Fruit fly (Drosophila melanogaster) whole organism, embryonic: ENCODE measurements around the gene CG33230.

Experiments
- Asciz ChIP-seq: fragments of 200-800 bp; sonication (Bioruptor generic); optimal IDR thresholded peaks from 2 replicates; lab custom pipeline; 2017; ENCODE audit warnings: missing biosample characterization, mild to moderate bottlenecking, missing genetic modification characterization, missing genetic modification reagents
- Bgb ChIP-seq: fragments of 200-800 bp; sonication (Bioruptor generic); IDR thresholded peaks from 2 replicates; pipeline ENCODE4 v1.3.6; 2022; ENCODE audit warnings: missing biosample characterization, missing genetic modification characterization; ENCODE audit not compliant: partially characterized antibody
- CG10267 ChIP-seq: fragments of 200-800 bp; sonication (Bioruptor generic); optimal IDR thresholded peaks from 2 replicates; lab custom pipeline; 2018; ENCODE audit warnings: missing biosample characterization, mild to moderate bottlenecking, missing genetic modification characterization, moderate library complexity
- CG12744 ChIP-seq: fragments of 200-800 bp; sonication (Bioruptor generic); optimal IDR thresholded peaks from 2 replicates; lab custom pipeline; 2016; ENCODE audit warnings: missing biosample characterization, missing genetic modification characterization
- CG14441 ChIP-seq: fragments of 200-800 bp; sonication (Bioruptor generic); IDR thresholded peaks from 2 replicates; pipeline ENCODE4 v1.3.6; 2022; ENCODE audit warnings: missing biosample characterization, missing genetic modification characterization
- CG14710 ChIP-seq: fragments of 200-800 bp; sonication (Bioruptor generic); optimal IDR thresholded peaks from 3 replicates; lab custom pipeline; 2019; ENCODE audit warnings: missing biosample characterization, mild to moderate bottlenecking, missing genetic modification characterization, moderate library complexity
- CG15514 ChIP-seq: fragments of 200-800 bp; sonication (Bioruptor generic); optimal IDR thresholded peaks from 3 replicates; lab custom pipeline; 2017; ENCODE audit warnings: missing biosample characterization, missing genetic modification characterization, mild to moderate bottlenecking, moderate library complexity, missing genetic modification reagents
- CG1603 ChIP-seq: fragments of 200-800 bp; sonication (Bioruptor generic); optimal IDR thresholded peaks from 2 replicates; lab custom pipeline; 2019; ENCODE audit warnings: missing biosample characterization, mild to moderate bottlenecking, missing genetic modification characterization, moderate library complexity
- CG17359 ChIP-seq: fragments of 200-800 bp; sonication (Bioruptor generic); optimal IDR thresholded peaks from 3 replicates; lab custom pipeline; 2018; ENCODE audit warnings: missing biosample characterization, mild to moderate bottlenecking, missing genetic modification characterization, moderate library complexity
- CG17829 ChIP-seq: fragments of 200-800 bp; optimal IDR thresholded peaks from 2 replicates; lab custom pipeline; 2019; ENCODE audit warnings: missing biosample characterization, mild to moderate bottlenecking, missing genetic modification characterization, moderate library complexity
- CG17912 ChIP-seq: fragments of 200-800 bp; sonication (Bioruptor generic); optimal IDR thresholded peaks from 2 replicates; lab custom pipeline; 2018; ENCODE audit warnings: missing biosample characterization, mild to moderate bottlenecking, missing genetic modification characterization
- CG18476 ChIP-seq: fragments of 200-800 bp; sonication (Bioruptor generic); optimal IDR thresholded peaks from 2 replicates; lab custom pipeline; 2016; ENCODE audit warnings: missing biosample characterization, mild to moderate bottlenecking, missing genetic modification characterization
- CG31441 ChIP-seq: fragments of 200-800 bp; sonication (Bioruptor generic); IDR thresholded peaks from 2 replicates; pipeline ENCODE4 v1.3.6; 2022; ENCODE audit warnings: missing biosample characterization, missing genetic modification characterization
- CG32532 ChIP-seq: fragments of 200-800 bp; sonication (Bioruptor generic); IDR thresholded peaks from 2 replicates; pipeline ENCODE4 v1.3.6; 2022; ENCODE audit warnings: missing biosample characterization, missing genetic modification characterization
- CG32772 ChIP-seq: fragments of 200-800 bp; sonication (Bioruptor generic); IDR thresholded peaks from 2 replicates; pipeline ENCODE4 v1.3.6; 2022; ENCODE audit warnings: missing biosample characterization, missing genetic modification characterization
- CG3995 ChIP-seq: fragments of 200-800 bp; sonication (Bioruptor generic); optimal IDR thresholded peaks from 3 replicates; lab custom pipeline; 2016; ENCODE audit warnings: missing biosample characterization, missing genetic modification characterization
- CG4707 ChIP-seq: fragments of 200-800 bp; sonication (Bioruptor generic); optimal IDR thresholded peaks from 2 replicates; lab custom pipeline; 2018; ENCODE audit warnings: missing biosample characterization, mild to moderate bottlenecking, missing genetic modification characterization, moderate library complexity
- CG4854 ChIP-seq: fragments of 200-800 bp; sonication (Bioruptor generic); optimal IDR thresholded peaks from 2 replicates; lab custom pipeline; 2016; ENCODE audit warnings: missing biosample characterization, missing genetic modification characterization, inconsistent platforms
- CG7786 ChIP-seq: fragments of 200-800 bp; sonication (Bioruptor generic); optimal IDR thresholded peaks from 2 replicates; lab custom pipeline; 2016; ENCODE audit warnings: missing biosample characterization, missing genetic modification characterization
- CG7987 ChIP-seq: fragments of 200-800 bp; sonication (Bioruptor generic); optimal IDR thresholded peaks from 2 replicates; lab custom pipeline; 2018; ENCODE audit warnings: missing biosample characterization, mild to moderate bottlenecking, missing genetic modification characterization, moderate library complexity
- CG8924 ChIP-seq: fragments of 200-800 bp; optimal IDR thresholded peaks from 3 replicates; lab custom pipeline; 2019; ENCODE audit warnings: missing biosample characterization, mild to moderate bottlenecking, missing genetic modification characterization, moderate library complexity
- CG9215 ChIP-seq: fragments of 200-800 bp; sonication (Bioruptor generic); IDR thresholded peaks from 2 replicates; pipeline ENCODE4 v1.3.6; 2022; ENCODE audit warnings: missing biosample characterization, missing genetic modification characterization
- CG9437 ChIP-seq: fragments of 200-800 bp; sonication (Bioruptor generic); optimal IDR thresholded peaks from 2 replicates; lab custom pipeline; 2018; ENCODE audit warnings: missing biosample characterization, mild to moderate bottlenecking, missing genetic modification characterization
- Dref ChIP-seq: fragments of 200-800 bp; sonication (Bioruptor generic); IDR thresholded peaks from 2 replicates; pipeline ENCODE4 v1.3.6; 2022; ENCODE audit warnings: missing biosample characterization, missing genetic modification characterization
- Eip74EF ChIP-seq, 2 experiments: fragments of 200-800 bp in 1 of 2; fragments of >200 bp in 1 of 2; sonication (Bioruptor generic) in 1 of 2; optimal IDR thresholded peaks; 2 replicates each; lab custom pipeline; 2017 to 2019; ENCODE audit warnings: missing biosample characterization in 2 of 2, missing genetic modification characterization in 2 of 2, mild to moderate bottlenecking in 1 of 2, moderate library complexity in 1 of 2
- Fer1 ChIP-seq: fragments of 200-800 bp; sonication (Bioruptor generic); optimal IDR thresholded peaks from 2 replicates; lab custom pipeline; 2017; ENCODE audit warnings: missing biosample characterization, mild to moderate bottlenecking, missing genetic modification characterization
- GATAe ChIP-seq: fragments of 200-800 bp; sonication (Bioruptor generic); conservative IDR thresholded peaks from 2 replicates; pipeline ENCODE4 v1.3.6; 2022; ENCODE audit warnings: missing biosample characterization, missing genetic modification characterization
- Gsc ChIP-seq: fragments of 200-800 bp; sonication (Bioruptor generic); IDR thresholded peaks from 2 replicates; pipeline ENCODE4 v1.3.6; 2022; ENCODE audit warnings: missing biosample characterization, missing genetic modification characterization
- H15 ChIP-seq: fragments of 200-800 bp; sonication (Bioruptor generic); IDR thresholded peaks from 3 replicates; pipeline ENCODE4 v1.3.6; 2022; ENCODE audit warnings: missing biosample characterization, missing genetic modification characterization
- Jarid2 ChIP-seq: fragments of 200-800 bp; sonication (Bioruptor generic); optimal IDR thresholded peaks from 3 replicates; lab custom pipeline; 2017; ENCODE audit warnings: mild to moderate bottlenecking, missing biosample characterization, missing genetic modification reagents, missing genetic modification characterization
- MBD-R2 ChIP-seq: fragments of 200-800 bp; sonication (Bioruptor generic); IDR thresholded peaks from 2 replicates; pipeline ENCODE4 v1.3.6; 2022; ENCODE audit warnings: missing biosample characterization, missing genetic modification characterization
- NFAT ChIP-seq: fragments of 200-800 bp; sonication (Bioruptor generic); IDR thresholded peaks from 2 replicates; pipeline ENCODE4 v1.3.6; 2022; ENCODE audit warnings: missing biosample characterization, missing genetic modification characterization
- Nf-YB ChIP-seq: fragments of 200-800 bp; sonication (Bioruptor generic); optimal IDR thresholded peaks from 3 replicates; lab custom pipeline; 2019; ENCODE audit warnings: missing biosample characterization, mild to moderate bottlenecking, missing genetic modification characterization, moderate library complexity
- Pdp1 ChIP-seq, 2 experiments: fragments of 200-800 bp; sonication (Bioruptor generic); optimal IDR thresholded peaks; 3 replicates each; lab custom pipeline; 2016; ENCODE audit warnings: missing biosample characterization in 2 of 2, missing genetic modification characterization in 2 of 2, mild to moderate bottlenecking in 1 of 2, moderate library complexity in 1 of 2
- TFAM ChIP-seq: fragments of 200-800 bp; sonication (Bioruptor generic); optimal IDR thresholded peaks from 2 replicates; lab custom pipeline; 2017; ENCODE audit warnings: missing biosample characterization, missing genetic modification characterization, inconsistent platforms
- Xrp1 ChIP-seq: fragments of 200-800 bp; sonication (Bioruptor generic); IDR thresholded peaks from 2 replicates; pipeline ENCODE4 v1.3.6; 2022; ENCODE audit warnings: missing biosample characterization, missing genetic modification characterization
- bab2 ChIP-seq: fragments of 200-800 bp; sonication (Bioruptor generic); optimal IDR thresholded peaks from 2 replicates; lab custom pipeline; 2016; ENCODE audit warnings: missing biosample characterization, missing genetic modification characterization
- danr ChIP-seq: fragments of 200-800 bp; sonication (Bioruptor generic); IDR thresholded peaks from 2 replicates; pipeline ENCODE4 v1.3.6; 2022; ENCODE audit warnings: missing biosample characterization, missing genetic modification characterization
- ems ChIP-seq: fragments of 200-800 bp; sonication (Bioruptor generic); optimal IDR thresholded peaks from 3 replicates; lab custom pipeline; 2016; ENCODE audit warnings: missing biosample characterization, missing genetic modification characterization
- fd102C ChIP-seq: fragments of 200-800 bp; sonication (Bioruptor generic); optimal IDR thresholded peaks from 2 replicates; lab custom pipeline; 2018; ENCODE audit warnings: missing biosample characterization, mild to moderate bottlenecking, missing genetic modification characterization, moderate library complexity
- grn ChIP-seq: fragments of 200-800 bp; sonication (Bioruptor generic); optimal IDR thresholded peaks from 3 replicates; lab custom pipeline; 2017; ENCODE audit warnings: missing biosample characterization, missing genetic modification characterization
- kah ChIP-seq: fragments of 200-800 bp; sonication (Bioruptor generic); optimal IDR thresholded peaks from 2 replicates; lab custom pipeline; 2018; ENCODE audit warnings: missing biosample characterization, mild to moderate bottlenecking, missing genetic modification characterization
- pb ChIP-seq: fragments of 200-800 bp; sonication (Bioruptor generic); optimal IDR thresholded peaks from 3 replicates; lab custom pipeline; 2016; ENCODE audit warnings: missing biosample characterization, missing genetic modification characterization
- phol ChIP-seq: fragments of 200-800 bp; sonication (Bioruptor generic); optimal IDR thresholded peaks from 3 replicates; lab custom pipeline; 2018; ENCODE audit warnings: missing biosample characterization, mild to moderate bottlenecking, missing genetic modification characterization, moderate library complexity
- ranshi ChIP-seq: fragments of 200-800 bp; sonication (Bioruptor generic); IDR thresholded peaks from 2 replicates; pipeline ENCODE4 v1.3.6; 2022; ENCODE audit warnings: missing biosample characterization, missing genetic modification characterization
- sqz ChIP-seq: fragments of 200-800 bp; sonication (Bioruptor generic); optimal IDR thresholded peaks from 3 replicates; lab custom pipeline; 2018; ENCODE audit warnings: missing biosample characterization, mild to moderate bottlenecking, missing genetic modification characterization
- tap ChIP-seq: fragments of 200-800 bp; optimal IDR thresholded peaks from 3 replicates; lab custom pipeline; 2019; ENCODE audit warnings: missing biosample characterization, mild to moderate bottlenecking, missing genetic modification characterization, moderate library complexity
- vvl ChIP-seq: fragments of 200-800 bp; sonication (Bioruptor generic); IDR thresholded peaks from 2 replicates; pipeline ENCODE4 v1.3.6; 2022; ENCODE audit warnings: missing biosample characterization, missing genetic modification characterization
- zf30C ChIP-seq: fragments of 200-800 bp; sonication (Bioruptor generic); optimal IDR thresholded peaks from 3 replicates; lab custom pipeline; 2018; ENCODE audit warnings: missing biosample characterization, mild to moderate bottlenecking, missing genetic modification characterization

CG33230 gene

DNA sequence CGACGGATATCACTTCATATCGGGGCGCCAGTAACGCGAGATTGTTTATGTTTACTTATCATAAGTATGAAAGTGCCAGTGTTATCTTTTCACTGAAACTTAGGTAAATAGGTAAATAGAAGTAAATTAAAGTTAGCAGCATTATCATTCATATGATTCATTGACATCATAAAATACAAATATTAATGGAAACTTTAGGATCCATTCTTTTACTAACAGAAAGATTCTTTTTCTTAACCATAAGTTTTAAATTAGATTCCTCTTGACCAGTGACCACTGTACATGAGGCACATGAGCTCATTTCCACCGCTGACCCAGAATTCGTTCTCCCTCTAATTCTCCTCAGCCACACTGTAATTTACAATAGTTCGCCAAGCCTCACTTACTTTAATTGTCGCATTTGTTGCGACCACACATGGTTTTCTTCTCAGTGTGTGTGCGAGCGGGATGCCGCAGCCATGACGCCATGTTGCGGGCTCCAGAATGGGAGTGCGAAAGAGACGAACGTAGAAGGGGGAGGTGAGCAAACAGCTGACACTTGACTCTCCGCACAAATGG lies 39.7 kb upstream of the CG33230 start (continued):
- TF ChIP-seq MBD-R2 (GFP tag; lab: Robert Waterston, UW) (0 out of 2 replicates have a peak, but pooled peaks have one; percentile 18), tap (tag; lab: Kevin White, UChicago) (peak; percentile 17), GATAe (no peak), zf30C (peak; percentile 71), grn (GFP tag; lab: Kevin White, UChicago) (peak; percentile 23), Dref (GFP tag; lab: Robert Waterston, UW) (0 out of 2 replicates have a peak, but pooled peaks have one; percentile 4), CG17912 (GFP tag; lab: Kevin White, UChicago) (no peak), CG7987 (no peak), CG17359 (tag; lab: Kevin White, UChicago) (peak; percentile 58), CG8924 (peak; percentile 7), kah (GFP tag; lab: Kevin White, UChicago) (no peak), TFAM (no peak), CG3995 (GFP tag; lab: Kevin White, UChicago) (no peak), Eip74EF (GFP tag; optimal IDR thresholded peaks at IDR 0.05; lab: Kevin White, UChicago) (no peak), CG10267 (tag; lab: Kevin White, UChicago) (peak; percentile 7), danr (no peak), CG14441 (GFP tag; lab: Robert Waterston, UW) (0 out of 2 replicates have a peak, but pooled peaks have one; percentile 22), CG4854 (GFP tag; lab: Kevin White, UChicago) (peak; percentile 15), Nf-YB (GFP tag; lab: Kevin White, UChicago) (peak; percentile 2), NFAT (GFP tag; lab: Robert Waterston, UW) (peak; percentile 39; the same call in 1 of the 2 replicates), CG32532 (GFP tag; lab: Robert Waterston, UW) (0 out of 2 replicates have a peak, but pooled peaks have one; percentile 37), pb (GFP tag; lab: Kevin White, UChicago) (peak; percentile 16), CG32772 (GFP tag; lab: Robert Waterston, UW) (0 out of 2 replicates have a peak, but pooled peaks have one; percentile 5), H15 (GFP tag; lab: Robert Waterston, UW) (peak; percentile 48; the same call in 2 of the 3 replicates), CG31441 (GFP tag; lab: Robert Waterston, UW) (peak; percentile 28; the same call in 1 of the 2 replicates), ems (GFP tag; lab: Kevin White, UChicago) (no peak), CG9215 (GFP tag; lab: Robert Waterston, UW) (no peak), CG4707 (GFP tag; lab: Kevin White, UChicago) (peak; percentile 7), Pdp1 (GFP tag; optimal IDR thresholded peaks at IDR 0.05; lab: Kevin White, UChicago) (peak; percentile 9 to 12), CG18476 (GFP tag; lab: Kevin White, UChicago) (peak; percentile 50), ranshi (GFP tag; lab: Robert Waterston, UW) (peak; percentile 46), phol (tag; lab: Kevin White, UChicago) (peak; percentile 75), CG1603 (tag; lab: Kevin White, UChicago) (peak; percentile 24), Asciz (GFP tag; lab: Kevin White, UChicago) (peak; percentile 64), bab2 (peak; percentile 61), CG14710 (tag; lab: Kevin White, UChicago) (peak; percentile 8), Bgb (GFP tag; lab: Robert Waterston, UW) (no peak), CG15514 (GFP tag; lab: Kevin White, UChicago) (peak; percentile 20), Gsc (GFP tag; lab: Robert Waterston, UW) (no peak), CG12744 (GFP tag; lab: Kevin White, UChicago) (peak; percentile 22), Jarid2 (peak; percentile 57), CG17829 (tag; lab: Kevin White, UChicago) (no peak), Fer1 (GFP tag; lab: Kevin White, UChicago) (peak; percentile 49), CG7786 (GFP tag; lab: Kevin White, UChicago) (no peak), sqz (no peak), fd102C (GFP tag; lab: Kevin White, UChicago) (no peak), Xrp1 (peak; percentile 32; the same call in 1 of the 2 replicates), vvl (GFP tag; lab: Robert Waterston, UW) (peak; percentile 40; the same call in 1 of the 2 replicates), CG9437 (peak; percentile 19)
